Worm (Caenorhabditis elegans) whole organism, late embryonic: ENCODE results near the gene C16D9.1.

ENCODE experiments used
- K02D7.2 ChIP-seq: sonication (generic microtip); optimal IDR thresholded peaks from 2 replicates; lab custom pipeline; 2017; ENCODE audit warnings: mild to moderate bottlenecking, missing genetic modification characterization, missing compliant biosample characterization
- ceh-24 ChIP-seq: sonication (generic microtip); optimal IDR thresholded peaks from 2 replicates; lab custom pipeline; 2016; ENCODE audit warnings: mild to moderate bottlenecking, missing genetic modification characterization, missing compliant biosample characterization
- ceh-31 ChIP-seq: sonication (generic microtip); optimal IDR thresholded peaks from 2 replicates; lab custom pipeline; 2016; ENCODE audit warnings: missing genetic modification characterization, missing compliant biosample characterization
- ceh-45 ChIP-seq: fragments of 200-800 bp; sonication (Bioruptor generic); IDR thresholded peaks from 2 replicates; pipeline ENCODE4 v1.3.6; 2022; ENCODE audit warnings: missing genetic modification reagents, missing genetic modification characterization, missing compliant biosample characterization
- dve-1 ChIP-seq: sonication (generic microtip); optimal IDR thresholded peaks from 2 replicates; lab custom pipeline; 2017; ENCODE audit warnings: antibody characterized with exemption, mild to moderate bottlenecking, missing genetic modification characterization, missing compliant biosample characterization
- elt-2 ChIP-seq: sonication (generic microtip); optimal IDR thresholded peaks from 2 replicates; lab custom pipeline; 2016; ENCODE audit warnings: missing genetic modification reagents, missing genetic modification characterization, missing compliant biosample characterization
- fkh-10 ChIP-seq: fragments of 150-350 bp; optimal IDR thresholded peaks from 2 replicates; lab custom pipeline; 2014; ENCODE audit warnings: missing biosample characterization, missing genetic modification reagents, missing genetic modification characterization
- hlh-30 ChIP-seq: sonication (generic microtip); optimal IDR thresholded peaks from 2 replicates; lab custom pipeline; 2017; ENCODE audit warnings: antibody characterized with exemption, missing genetic modification characterization, missing compliant biosample characterization; ENCODE audit not compliant: insufficient read depth
- lim-6 ChIP-seq: sonication (generic microtip); optimal IDR thresholded peaks from 2 replicates; lab custom pipeline; 2016; ENCODE audit warnings: missing genetic modification characterization, missing compliant biosample characterization
- madf-2 ChIP-seq: sonication (generic microtip); optimal IDR thresholded peaks from 2 replicates; lab custom pipeline; 2017; ENCODE audit warnings: missing genetic modification characterization, missing compliant biosample characterization
- nhr-11 ChIP-seq: fragments of 150-350 bp; optimal IDR thresholded peaks from 2 replicates; lab custom pipeline; 2014; ENCODE audit warnings: missing biosample characterization, missing genetic modification characterization
- pros-1 ChIP-seq: fragments of 150-350 bp; optimal IDR thresholded peaks from 2 replicates; lab custom pipeline; 2014; ENCODE audit warnings: missing biosample characterization, missing genetic modification reagents, missing genetic modification characterization
- rnt-1 ChIP-seq: sonication (generic microtip); optimal IDR thresholded peaks from 2 replicates; lab custom pipeline; 2016; ENCODE audit warnings: missing genetic modification characterization, missing compliant biosample characterization
- sox-2 ChIP-seq: fragments of 200-800 bp; sonication (Bioruptor generic); IDR thresholded peaks from 2 replicates; pipeline ENCODE4 v1.3.6; 2022; ENCODE audit warnings: missing genetic modification reagents, missing genetic modification characterization, missing compliant biosample characterization

ce11 chrV:8223417-8223816 lies 35.7 kb upstream of the C16D9.1 start:
- TF ChIP-seq nhr-11 (tag; lab: Kevin White, UChicago) (no peak), madf-2 (tag; lab: Kevin White, UChicago) (no peak), elt-2 (tag; lab: Kevin White, UChicago) (no peak), ceh-31 (tag; lab: Kevin White, UChicago) (no peak), hlh-30 (no peak), ceh-45 (GFP tag; lab: Robert Waterston, UW) (no peak), ceh-24 (no peak), pros-1 (no peak), fkh-10 (GFP tag; lab: Kevin White, UChicago) (no peak), rnt-1 (no peak), lim-6 (no peak), dve-1 (tag; lab: Kevin White, UChicago) (no peak), sox-2 (GFP tag; lab: Robert Waterston, UW) (no peak), K02D7.2 (tag; lab: Kevin White, UChicago) (no peak)
